Fruit fly (Drosophila melanogaster) whole organism, wandering third instar larva: Measurements from ENCODE around the gene CG2247.

Experiments
- Vsx2 ChIP-seq: fragments of 200-300, 225-300 bp; sonication (Bioruptor generic); optimal IDR thresholded peaks from 2 replicates; lab custom pipeline; 2018; ENCODE audit warnings: missing biosample characterization, missing genetic modification characterization; ENCODE audit not compliant: partially characterized antibody
- foxo ChIP-seq, 2 experiments: fragments of 200-800 bp; sonication (Bioruptor generic); optimal IDR thresholded peaks; 2 replicates in 1 of 2; 3 replicates in 1 of 2; lab custom pipeline; 2016 to 2017; ENCODE audit warnings: missing biosample characterization in 2 of 2, missing genetic modification characterization in 2 of 2

dm6 chrX:11604094-11604493 lies 7.4 kb downstream of the CG2247 start, which contains the start of gene CG2533:
- TF ChIP-seq Vsx2 (GFP tag; lab: Kevin White, UChicago), result no peak
- no peak for TF ChIP-seq foxo (GFP tag; optimal IDR thresholded peaks at IDR 0.05; lab: Kevin White, UChicago)
